Fruit fly (Drosophila melanogaster): ENCODE data around the gene CG1958.

- TF ChIP-seq Ets98B (GFP tag; IDR thresholded peaks at IDR 0.05): no peak
- no peak for TF ChIP-seq CG32121 (GFP tag; IDR thresholded peaks at IDR 0.05)
- TF ChIP-seq EcR (GFP tag; optimal IDR thresholded peaks at IDR 0.05): no peak
- no peak for TF ChIP-seq CG14655 (GFP tag; optimal IDR thresholded peaks at IDR 0.05)
- TF ChIP-seq rn (GFP tag; IDR thresholded peaks at IDR 0.05): no peak
- no peak for TF ChIP-seq CG9948 (tag; optimal IDR thresholded peaks at IDR 0.05)
- TF ChIP-seq CG34367 (tag; optimal IDR thresholded peaks at IDR 0.05): no peak
- TF ChIP-seq CG10348 (GFP tag; IDR thresholded peaks at IDR 0.05): no peak
- no peak for TF ChIP-seq CG12605 (GFP tag; IDR thresholded peaks at IDR 0.05)
- TF ChIP-seq fd96Ca (GFP tag; IDR thresholded peaks at IDR 0.05): no peak
- TF ChIP-seq CG15710 (tag; optimal IDR thresholded peaks at IDR 0.05): no peak
- TF ChIP-seq gl (tag; optimal IDR thresholded peaks at IDR 0.05): no peak
- no peak for TF ChIP-seq D1 (tag; optimal IDR thresholded peaks at IDR 0.05)
Measured at dm6 chrX:7252468-7252867, 14.2 kb upstream of the CG1958 start.
